Worm (Caenorhabditis elegans) whole organism, L1 larva: Measurements from ENCODE around the gene srd-45.

ENCODE experiments used
- F16B12.6 ChIP-seq: fragments of 150-350 bp; optimal IDR thresholded peaks from 2 replicates; lab custom pipeline; 2014; ENCODE audit warnings: missing biosample characterization, missing genetic modification characterization
- ceh-63 ChIP-seq: fragments of 200-800 bp; sonication (Bioruptor generic); optimal IDR thresholded peaks from 2 replicates; lab custom pipeline; 2018; ENCODE audit warnings: mild to moderate bottlenecking, missing genetic modification characterization, missing compliant biosample characterization
- egl-27 ChIP-seq, 2 experiments: fragments of 150-350 bp in 1 of 2; sonication (generic microtip); optimal IDR thresholded peaks; 3 replicates each; lab custom pipeline; 2017 to 2018; ENCODE audit warnings: missing biosample characterization in 2 of 2, missing genetic modification characterization in 2 of 2, missing genetic modification reagents in 2 of 2
- elt-2 ChIP-seq: sonication (generic microtip); optimal IDR thresholded peaks from 2 replicates; lab custom pipeline; 2016; ENCODE audit warnings: missing genetic modification characterization, mild to moderate bottlenecking, inconsistent platforms, missing compliant biosample characterization, missing genetic modification reagents
- fos-1 ChIP-seq: fragments of 150-350 bp; optimal IDR thresholded peaks from 2 replicates; lab custom pipeline; 2014; ENCODE audit warnings: missing biosample characterization, missing genetic modification characterization
- lsy-2 ChIP-seq, 2 experiments: fragments of 150-350 bp; optimal IDR thresholded peaks; 2 replicates each; lab custom pipeline; 2014; ENCODE audit warnings: missing biosample characterization in 2 of 2, missing genetic modification characterization in 2 of 2
- sox-4 ChIP-seq: sonication (generic microtip); optimal IDR thresholded peaks from 2 replicates; lab custom pipeline; 2016; ENCODE audit warnings: missing genetic modification characterization, missing compliant biosample characterization
- xbp-1 ChIP-seq: sonication (generic microtip); optimal IDR thresholded peaks from 2 replicates; lab custom pipeline; 2016; ENCODE audit warnings: missing genetic modification characterization, missing compliant biosample characterization

DNA sequence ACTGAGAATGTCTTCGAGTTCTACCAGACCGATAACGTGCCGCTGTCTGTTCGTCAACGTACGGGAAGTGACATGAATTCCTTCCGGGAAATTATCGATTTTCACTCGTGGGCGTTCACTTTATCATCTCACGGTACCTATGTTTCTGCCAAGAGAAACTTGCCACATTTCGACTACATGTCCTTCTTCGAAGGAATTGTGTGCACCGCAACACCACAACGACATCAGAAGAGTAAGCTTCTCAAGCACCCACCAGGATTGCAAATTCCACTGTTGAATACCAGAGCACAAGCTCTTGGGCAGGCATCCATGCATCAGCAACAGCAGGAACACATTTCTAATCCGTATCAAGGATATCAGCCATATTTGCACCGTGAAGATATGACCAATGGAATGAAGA lies 44.6 kb upstream of the srd-45 start:
- no peak for TF ChIP-seq ceh-63 (GFP tag; lab: Kevin White, UChicago)
- no peak for TF ChIP-seq xbp-1
- TF ChIP-seq egl-27 (tag; optimal IDR thresholded peaks at IDR 0.05; lab: Kevin White, UChicago), result no peak
- no peak for TF ChIP-seq F16B12.6
- no peak for TF ChIP-seq fos-1
- no peak for TF ChIP-seq sox-4
- TF ChIP-seq lsy-2 (tag; optimal IDR thresholded peaks at IDR 0.05; lab: Kevin White, UChicago), result no peak
- TF ChIP-seq elt-2, result no peak
